Worm (Caenorhabditis elegans): ENCODE results near the gene Y55F3AM.13.

Y55F3AM.13 gene

ce11 chrIV:1104518-1104917, 48.4 kb upstream of the Y55F3AM.13 start, which contains the start of the genes C44B12.9 and C44B12.3:
TSS of gene C44B12.9 (minus strand) at chrIV:1104618.
TSS of gene C44B12.3 (plus strand) at chrIV:1104766.
- no peak for TF ChIP-seq blmp-1 (tag; optimal IDR thresholded peaks at IDR 0.05)
- TF ChIP-seq ztf-4 (tag; optimal IDR thresholded peaks at IDR 0.05) = no peak
- no peak for TF ChIP-seq nhr-90 (tag; optimal IDR thresholded peaks at IDR 0.05; ENCODE audit: poor library complexity)

DNA sequence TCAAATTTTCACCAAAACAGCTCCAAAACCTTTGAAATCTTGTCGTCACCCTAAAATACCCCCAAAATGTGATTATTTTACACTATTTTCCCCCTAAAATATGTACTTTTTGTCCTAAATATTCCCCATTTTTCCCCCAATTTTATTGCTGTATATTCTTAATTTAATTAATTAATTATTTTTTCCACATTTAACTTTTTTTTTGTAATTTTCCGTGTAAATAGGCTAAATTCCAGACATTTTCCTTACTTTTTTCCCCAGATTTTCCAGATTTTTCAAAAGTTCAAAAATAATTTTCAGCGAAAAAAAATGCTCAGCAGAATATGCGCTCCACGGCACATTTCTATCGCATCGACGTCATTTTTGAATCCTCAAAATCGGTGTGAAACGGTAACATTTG, 41.0 kb upstream of the Y55F3AM.13 start, which contains the start of gene cox-18:
Gene cox-18 (plus strand): TSS at position 301 of the 400 bp plus-strand sequence.
- TF ChIP-seq efl-1 (optimal IDR thresholded peaks at IDR 0.05) (no peak), efl-1 (GFP tag; optimal IDR thresholded peaks at IDR 0.05 in 1 of 2) (no peak), mab-9 (GFP tag; IDR thresholded peaks at IDR 0.05) (no peak), ceh-90 (tag; optimal IDR thresholded peaks at IDR 0.05) (no peak), lsy-2 (tag; optimal IDR thresholded peaks at IDR 0.05) (no peak), aly-2 (tag; optimal IDR thresholded peaks at IDR 0.05) (no peak), mdl-1 (tag; optimal IDR thresholded peaks at IDR 0.05) (no peak), C04F5.9 (tag; optimal IDR thresholded peaks at IDR 0.05) (no peak), egl-13 (tag; optimal IDR thresholded peaks at IDR 0.05) (no peak)

ce11 chrIV:1096154-1096553, 40.0 kb upstream of the Y55F3AM.13 start:
- TF ChIP-seq nhr-47 (tag; optimal IDR thresholded peaks at IDR 0.05) = no peak
- no peak for TF ChIP-seq nhr-71 (tag; optimal IDR thresholded peaks at IDR 0.05)
- TF ChIP-seq lir-3 (tag; optimal IDR thresholded peaks at IDR 0.05; ENCODE audit: poor library complexity) = no peak
- no peak for TF ChIP-seq nhr-28 (tag; optimal IDR thresholded peaks at IDR 0.05)
- TF ChIP-seq hpl-2 (GFP tag; optimal IDR thresholded peaks at IDR 0.05) = no peak
- no peak for TF ChIP-seq ceh-63 (GFP tag; optimal IDR thresholded peaks at IDR 0.05)
- TF ChIP-seq tlp-1 (tag; optimal IDR thresholded peaks at IDR 0.05) = no peak
- TF ChIP-seq skn-1 (tag; optimal IDR thresholded peaks at IDR 0.05) = no peak
- no peak for TF ChIP-seq nhr-12 (tag; optimal IDR thresholded peaks at IDR 0.05)
- TF ChIP-seq ztf-11 (tag; optimal IDR thresholded peaks at IDR 0.05) = no peak
- TF ChIP-seq snpc-4 (tag; optimal IDR thresholded peaks at IDR 0.05) = no peak
- TF ChIP-seq ceh-88 (GFP tag; IDR thresholded peaks at IDR 0.05) = no peak
- TF ChIP-seq unc-86 (tag; optimal IDR thresholded peaks at IDR 0.05) = no peak

DNA sequence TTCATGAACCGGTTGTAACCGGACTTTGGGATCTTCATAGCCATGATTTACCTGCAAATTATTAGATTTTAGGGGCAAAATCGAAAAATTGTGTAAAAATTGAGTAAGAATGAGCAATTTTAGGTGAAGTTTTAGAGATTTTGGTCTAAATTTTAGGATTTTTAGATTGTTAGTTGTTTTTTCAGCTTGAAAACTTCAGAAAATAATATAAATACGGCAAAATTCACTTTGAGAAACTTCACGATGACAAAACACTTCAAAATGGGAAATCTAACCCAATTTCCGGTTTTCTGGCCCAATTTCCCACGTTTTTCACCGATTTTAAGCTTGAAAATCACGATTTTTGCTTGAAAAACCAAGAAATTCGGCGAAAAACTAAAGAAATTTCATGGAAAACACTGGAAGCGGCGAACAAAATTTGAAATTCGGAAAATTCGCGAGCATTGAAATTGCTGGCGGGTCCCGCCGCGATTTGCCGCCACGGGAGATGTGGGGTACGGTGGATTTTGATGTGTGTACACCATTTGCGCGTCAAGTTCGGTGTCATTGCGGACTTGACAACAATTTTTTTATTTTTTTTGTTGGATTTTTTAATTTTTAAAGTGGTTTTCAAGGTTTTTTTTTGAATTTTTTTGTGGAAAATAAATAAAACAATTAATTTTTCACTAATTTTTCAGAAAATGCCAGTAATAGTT, 37.9 kb upstream of the Y55F3AM.13 start, which contains the start of the genes cct-8 and Y55F3AR.2:
Gene cct-8 (minus strand): TSS at position 51 of the 695 bp plus-strand sequence.
Gene Y55F3AR.2 (plus strand): TSS at position 672 of the 695 bp plus-strand sequence.
- peak; percentile 99 for TF ChIP-seq sup-37 (GFP tag; optimal IDR thresholded peaks at IDR 0.05)
- TF ChIP-seq ama-1 (optimal IDR thresholded peaks at IDR 0.05) = peak; percentile 81
- TF ChIP-seq dsc-1 (tag; optimal IDR thresholded peaks at IDR 0.05) = peak; percentile 99
- peak; percentile 99 for TF ChIP-seq snu-23 (GFP tag; optimal IDR thresholded peaks at IDR 0.05)
- peak; percentile 91 for TF ChIP-seq mef-2 (tag; optimal IDR thresholded peaks at IDR 0.05)
- TF ChIP-seq jun-1 (tag; optimal IDR thresholded peaks at IDR 0.05) = peak; percentile 98
- no peak for TF ChIP-seq pag-3 (tag; optimal IDR thresholded peaks at IDR 0.05; ENCODE audit: borderline replicate concordance, insufficient read depth)
- peak; percentile 89 to 93 for TF ChIP-seq lin-35 (GFP tag; optimal IDR thresholded peaks at IDR 0.05)
- peak; percentile 97 for TF ChIP-seq xbp-1 (tag; optimal IDR thresholded peaks at IDR 0.05)
- TF ChIP-seq irx-1 (tag; optimal IDR thresholded peaks at IDR 0.05) = peak; percentile 97
- no peak for TF ChIP-seq hlh-17 (GFP tag; optimal IDR thresholded peaks at IDR 0.05; ENCODE audit: borderline replicate concordance)
- TF ChIP-seq unc-86 (tag; optimal IDR thresholded peaks at IDR 0.05) = peak; percentile 98
- peak; percentile 78 for TF ChIP-seq ceh-63 (GFP tag; optimal IDR thresholded peaks at IDR 0.05)
- peak; percentile 97 for TF ChIP-seq lin-14 (GFP tag; optimal IDR thresholded peaks at IDR 0.05)
- peak; percentile 98 for TF ChIP-seq lin-39 (tag; optimal IDR thresholded peaks at IDR 0.05)
- peak; percentile 90 for TF ChIP-seq snpc-4 (tag; optimal IDR thresholded peaks at IDR 0.05)
- TF ChIP-seq efl-1 (optimal IDR thresholded peaks at IDR 0.05) = peak; percentile 96 to 97
- TF ChIP-seq efl-1 (GFP tag; optimal IDR thresholded peaks at IDR 0.05 in 1 of 2) = peak; percentile 88 to 99
- TF ChIP-seq ceh-88 (GFP tag; IDR thresholded peaks at IDR 0.05) = peak; percentile 97
- no peak for TF ChIP-seq ets-5 (GFP tag; IDR thresholded peaks at IDR 0.05)
- peak; percentile 97 for TF ChIP-seq rnt-1 (tag; optimal IDR thresholded peaks at IDR 0.05)
- TF ChIP-seq nhr-19 (GFP tag; conservative IDR thresholded peaks at IDR 0.05) = peak; percentile 99
- peak; percentile 96 for TF ChIP-seq egl-13 (tag; optimal IDR thresholded peaks at IDR 0.05)
- TF ChIP-seq pqm-1 (tag; optimal IDR thresholded peaks at IDR 0.05) = no peak
- TF ChIP-seq isw-1 (GFP tag; IDR thresholded peaks at IDR 0.05) = peak; percentile 99
- TF ChIP-seq nhr-11 (tag; optimal IDR thresholded peaks at IDR 0.05) = peak; percentile 92
- peak; percentile 93 for TF ChIP-seq fos-1 (tag; optimal IDR thresholded peaks at IDR 0.05)
- TF ChIP-seq nhr-12 (tag; optimal IDR thresholded peaks at IDR 0.05) = peak; percentile 75
- TF ChIP-seq tlp-1 (tag; optimal IDR thresholded peaks at IDR 0.05) = no peak
- peak; percentile 60 for TF ChIP-seq aha-1 (tag; optimal IDR thresholded peaks at IDR 0.05)
